Fruit fly (Drosophila melanogaster): ENCODE measurements around the gene Rcd2.

The Rcd2 gene

DNA sequence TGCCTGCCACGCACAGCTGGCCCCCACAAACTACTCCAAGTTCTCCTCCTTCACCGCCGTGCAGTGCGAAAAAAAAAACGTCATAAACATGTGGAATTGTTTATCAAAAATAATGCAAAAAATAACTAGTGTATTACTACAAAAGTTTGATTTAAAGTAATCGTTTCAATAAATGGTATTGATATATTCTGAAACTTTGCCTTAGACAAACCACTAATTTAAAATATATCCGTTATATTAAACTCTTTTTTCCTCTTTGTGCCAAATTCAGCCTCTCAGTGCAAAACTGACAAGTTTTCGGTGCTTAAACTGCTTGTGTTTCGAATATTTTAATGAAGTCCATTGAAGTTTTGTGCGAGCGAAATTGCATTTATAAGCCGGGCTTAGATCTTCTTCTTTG, 16.8 kb upstream of the Rcd2 start:
- no peak for TF ChIP-seq foxo (GFP tag; optimal IDR thresholded peaks at IDR 0.05)
- no peak for TF ChIP-seq Mio (GFP tag; optimal IDR thresholded peaks at IDR 0.05)
- TF ChIP-seq Rel (GFP tag; optimal IDR thresholded peaks at IDR 0.05) = no peak
- no peak for TF ChIP-seq Rel (tag; optimal IDR thresholded peaks at IDR 0.05)
- no peak for TF ChIP-seq Hnf4 (GFP tag; optimal IDR thresholded peaks at IDR 0.05)
- no peak for TF ChIP-seq GATAd (GFP tag; optimal IDR thresholded peaks at IDR 0.05)
- no peak for TF ChIP-seq woc (GFP tag; optimal IDR thresholded peaks at IDR 0.05)
- no peak for TF ChIP-seq N (GFP tag; optimal IDR thresholded peaks at IDR 0.05)
- TF ChIP-seq usp (GFP tag; optimal IDR thresholded peaks at IDR 0.05) = no peak
- TF ChIP-seq Jra (GFP tag; optimal IDR thresholded peaks at IDR 0.05) = no peak
- TF ChIP-seq ey (GFP tag; optimal IDR thresholded peaks at IDR 0.05) = no peak
- no peak for TF ChIP-seq psq (GFP tag; optimal IDR thresholded peaks at IDR 0.05)
- no peak for TF ChIP-seq brk (GFP tag; optimal IDR thresholded peaks at IDR 0.05)
- no peak for TF ChIP-seq HLH106 (tag; optimal IDR thresholded peaks at IDR 0.05)
- no peak for TF ChIP-seq h (GFP tag; optimal IDR thresholded peaks at IDR 0.05)
- TF ChIP-seq dmrt93B (GFP tag; optimal IDR thresholded peaks at IDR 0.05) = no peak
- TF ChIP-seq fru (GFP tag; optimal IDR thresholded peaks at IDR 0.05) = no peak
- no peak for TF ChIP-seq rgr (GFP tag; optimal IDR thresholded peaks at IDR 0.05)
- TF ChIP-seq Vsx2 (GFP tag; optimal IDR thresholded peaks at IDR 0.05; ENCODE audit: partially characterized antibody) = no peak

DNA sequence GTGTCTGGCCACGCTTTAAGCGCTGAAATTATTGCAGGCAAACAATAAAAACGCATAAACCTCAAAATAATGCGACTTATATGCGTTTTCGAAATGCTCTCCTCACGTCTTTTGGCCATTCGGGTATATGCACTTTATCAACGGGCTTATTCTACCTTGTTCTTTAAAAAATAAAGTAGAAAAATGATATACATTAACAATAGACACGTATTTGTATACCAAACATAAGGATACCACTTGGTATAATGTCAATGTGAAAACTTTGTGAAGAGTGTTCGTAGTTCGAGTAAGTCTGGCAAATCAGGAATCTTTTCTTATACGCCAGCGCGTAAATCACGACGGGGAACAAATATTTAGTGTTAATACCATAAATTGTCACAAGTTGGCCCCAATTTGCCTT, 16.2 kb upstream of the Rcd2 start:
- peak; percentile 78 for TF ChIP-seq Hnf4 (GFP tag; optimal IDR thresholded peaks at IDR 0.05)
- TF ChIP-seq Mio (GFP tag; optimal IDR thresholded peaks at IDR 0.05) = no peak
- TF ChIP-seq ey (GFP tag; optimal IDR thresholded peaks at IDR 0.05) = peak; percentile 81
- TF ChIP-seq foxo (GFP tag; optimal IDR thresholded peaks at IDR 0.05) = peak in 1 of 2 experiments; percentile 84
- peak; percentile 83 for TF ChIP-seq h (GFP tag; optimal IDR thresholded peaks at IDR 0.05)
- peak; percentile 68 for TF ChIP-seq dmrt93B (GFP tag; optimal IDR thresholded peaks at IDR 0.05)
- peak; percentile 10 for TF ChIP-seq dsf (GFP tag; optimal IDR thresholded peaks at IDR 0.05; ENCODE audit: borderline replicate concordance)
- peak; percentile 77 for TF ChIP-seq fru (GFP tag; optimal IDR thresholded peaks at IDR 0.05)
- no peak for TF ChIP-seq pan (optimal IDR thresholded peaks at IDR 0.05)
- TF ChIP-seq dl (GFP tag; optimal IDR thresholded peaks at IDR 0.05; ENCODE audit: insufficient read depth in 1 of 2, partially characterized antibody in 2 of 2) = no peak
- TF ChIP-seq HLH106 (tag; optimal IDR thresholded peaks at IDR 0.05) = peak; percentile 91
- TF ChIP-seq Abd-B (GFP tag; optimal IDR thresholded peaks at IDR 0.05) = no peak
- TF ChIP-seq Myc (optimal IDR thresholded peaks at IDR 0.05) = no peak
- no peak for TF ChIP-seq jim (GFP tag; optimal IDR thresholded peaks at IDR 0.05)
- TF ChIP-seq CrebA (GFP tag; optimal IDR thresholded peaks at IDR 0.05; ENCODE audit: borderline replicate concordance) = no peak
- TF ChIP-seq sage (GFP tag; optimal IDR thresholded peaks at IDR 0.05) = peak; percentile 58
- TF ChIP-seq CG32264 (GFP tag; optimal IDR thresholded peaks at IDR 0.05) = peak; percentile 63
- TF ChIP-seq rgr (GFP tag; optimal IDR thresholded peaks at IDR 0.05) = peak; percentile 82
- no peak for TF ChIP-seq GATAd (GFP tag; optimal IDR thresholded peaks at IDR 0.05)
- no peak for TF ChIP-seq Jra (GFP tag; optimal IDR thresholded peaks at IDR 0.05)
- no peak for TF ChIP-seq Dfd (GFP tag; optimal IDR thresholded peaks at IDR 0.05)
- peak; percentile 65 for TF ChIP-seq psq (GFP tag; optimal IDR thresholded peaks at IDR 0.05)
- TF ChIP-seq lola (GFP tag; optimal IDR thresholded peaks at IDR 0.05) = no peak
- TF ChIP-seq usp (GFP tag; optimal IDR thresholded peaks at IDR 0.05) = no peak
- peak; percentile 84 for TF ChIP-seq br (GFP tag; optimal IDR thresholded peaks at IDR 0.05)
- TF ChIP-seq brk (GFP tag; optimal IDR thresholded peaks at IDR 0.05) = peak; percentile 30
- TF ChIP-seq tai (GFP tag; optimal IDR thresholded peaks at IDR 0.05) = peak; percentile 45
- peak; percentile 68 for TF ChIP-seq woc (GFP tag; optimal IDR thresholded peaks at IDR 0.05)
- peak; percentile 72 for TF ChIP-seq OdsH (GFP tag; optimal IDR thresholded peaks at IDR 0.05)
- TF ChIP-seq Sp1 (GFP tag; optimal IDR thresholded peaks at IDR 0.05) = peak; percentile 84
- TF ChIP-seq Hr78 (GFP tag; optimal IDR thresholded peaks at IDR 0.05) = no peak
- TF ChIP-seq CG9705 (GFP tag; optimal IDR thresholded peaks at IDR 0.05) = peak; percentile 62
- no peak for TF ChIP-seq sv (GFP tag; optimal IDR thresholded peaks at IDR 0.05)
- TF ChIP-seq N (GFP tag; optimal IDR thresholded peaks at IDR 0.05) = no peak
- TF ChIP-seq Rel (GFP tag; optimal IDR thresholded peaks at IDR 0.05) = no peak
- peak; percentile 36 for TF ChIP-seq Rel (tag; optimal IDR thresholded peaks at IDR 0.05)
- no peak for TF ChIP-seq Dif (GFP tag; optimal IDR thresholded peaks at IDR 0.05; ENCODE audit: partially characterized antibody)
- no peak for TF ChIP-seq Vsx2 (GFP tag; optimal IDR thresholded peaks at IDR 0.05; ENCODE audit: partially characterized antibody)
- TF ChIP-seq Hr83 (GFP tag; optimal IDR thresholded peaks at IDR 0.05; ENCODE audit: poor library complexity, severe bottlenecking) = no peak
